Worm (Caenorhabditis elegans) whole organism, late embryonic: ENCODE measurements around the gene T01G5.8.

ENCODE experiments used
- C08G9.2 ChIP-seq: sonication (generic microtip); optimal IDR thresholded peaks from 2 replicates; lab custom pipeline; 2016; ENCODE audit warnings: mild to moderate bottlenecking, missing genetic modification characterization, moderate library complexity, missing compliant biosample characterization
- F13H6.1 ChIP-seq: sonication (generic microtip); optimal IDR thresholded peaks from 2 replicates; lab custom pipeline; 2016; ENCODE audit warnings: missing genetic modification characterization, missing compliant biosample characterization
- T23F11.4 ChIP-seq: fragments of 200-800 bp; sonication (Bioruptor generic); optimal IDR thresholded peaks from 2 replicates; lab custom pipeline; 2018; ENCODE audit warnings: mild to moderate bottlenecking, missing genetic modification characterization, missing compliant biosample characterization
- Y22D7AL.16 ChIP-seq: sonication (generic microtip); optimal IDR thresholded peaks from 2 replicates; lab custom pipeline; 2016; ENCODE audit warnings: missing genetic modification characterization, missing compliant biosample characterization
- ahr-1 ChIP-seq: sonication (generic microtip); optimal IDR thresholded peaks from 2 replicates; lab custom pipeline; 2016; ENCODE audit warnings: missing genetic modification characterization, missing compliant biosample characterization
- ceh-14 ChIP-seq: sonication (generic microtip); optimal IDR thresholded peaks from 2 replicates; lab custom pipeline; 2016; ENCODE audit warnings: missing genotype, missing genetic modification characterization, missing compliant biosample characterization
- ceh-18 ChIP-seq: sonication (generic microtip); optimal IDR thresholded peaks from 2 replicates; lab custom pipeline; 2016; ENCODE audit warnings: missing genetic modification characterization, missing compliant biosample characterization
- ceh-19 ChIP-seq: fragments of 200-800 bp; sonication (Bioruptor generic); optimal IDR thresholded peaks from 2 replicates; lab custom pipeline; 2018; ENCODE audit warnings: mild to moderate bottlenecking, missing genetic modification characterization, missing compliant biosample characterization
- ceh-2 ChIP-seq: sonication (generic microtip); optimal IDR thresholded peaks from 2 replicates; lab custom pipeline; 2016; ENCODE audit warnings: missing genotype, missing genetic modification characterization, missing compliant biosample characterization
- ceh-30 ChIP-seq: fragments of 150-350 bp; optimal IDR thresholded peaks from 2 replicates; lab custom pipeline; 2014; ENCODE audit warnings: missing biosample characterization, missing genetic modification characterization
- ceh-31 ChIP-seq: sonication (generic microtip); optimal IDR thresholded peaks from 2 replicates; lab custom pipeline; 2016; ENCODE audit warnings: missing genetic modification characterization, missing compliant biosample characterization
- ceh-34 ChIP-seq: sonication (generic microtip); optimal IDR thresholded peaks from 2 replicates; lab custom pipeline; 2016; ENCODE audit warnings: mild to moderate bottlenecking, missing genetic modification characterization, missing compliant biosample characterization
- ceh-45 ChIP-seq: fragments of 200-800 bp; sonication (Bioruptor generic); IDR thresholded peaks from 2 replicates; pipeline ENCODE4 v1.3.6; 2022; ENCODE audit warnings: missing genetic modification reagents, missing genetic modification characterization, missing compliant biosample characterization
- ceh-48 ChIP-seq: sonication (generic microtip); optimal IDR thresholded peaks from 2 replicates; lab custom pipeline; 2016; ENCODE audit warnings: missing genetic modification characterization, inconsistent platforms, missing compliant biosample characterization
- che-1 ChIP-seq: sonication (generic microtip); optimal IDR thresholded peaks from 2 replicates; lab custom pipeline; 2016; ENCODE audit warnings: mild to moderate bottlenecking, missing genetic modification characterization, missing compliant biosample characterization
- dmd-4 ChIP-seq: sonication (generic microtip); optimal IDR thresholded peaks from 2 replicates; lab custom pipeline; 2016; ENCODE audit warnings: borderline replicate concordance, missing genetic modification characterization, missing compliant biosample characterization
- dve-1 ChIP-seq: sonication (generic microtip); optimal IDR thresholded peaks from 2 replicates; lab custom pipeline; 2017; ENCODE audit warnings: antibody characterized with exemption, mild to moderate bottlenecking, missing genetic modification characterization, missing compliant biosample characterization
- elt-2 ChIP-seq: sonication (generic microtip); optimal IDR thresholded peaks from 2 replicates; lab custom pipeline; 2016; ENCODE audit warnings: missing genetic modification reagents, missing genetic modification characterization, missing compliant biosample characterization
- elt-4 ChIP-seq: sonication (generic microtip); optimal IDR thresholded peaks from 2 replicates; lab custom pipeline; 2016; ENCODE audit warnings: missing genetic modification characterization, missing compliant biosample characterization
- ets-4 ChIP-seq: sonication (generic microtip); optimal IDR thresholded peaks from 2 replicates; lab custom pipeline; 2016; ENCODE audit warnings: missing genetic modification characterization, missing compliant biosample characterization
- eyg-1 ChIP-seq: sonication (generic microtip); optimal IDR thresholded peaks from 2 replicates; lab custom pipeline; 2016; ENCODE audit warnings: missing genotype, missing genetic modification characterization, missing compliant biosample characterization
- fax-1 ChIP-seq: sonication (generic microtip); optimal IDR thresholded peaks from 2 replicates; lab custom pipeline; 2016; ENCODE audit warnings: missing genotype, missing genetic modification characterization, missing compliant biosample characterization
- fkh-6 ChIP-seq: sonication (generic microtip); optimal IDR thresholded peaks from 2 replicates; lab custom pipeline; 2016; ENCODE audit warnings: missing genetic modification characterization, missing compliant biosample characterization
- gmeb-2 ChIP-seq: sonication (generic microtip); optimal IDR thresholded peaks from 2 replicates; lab custom pipeline; 2016; ENCODE audit warnings: missing genetic modification characterization, inconsistent platforms, missing compliant biosample characterization
- hlh-13 ChIP-seq: fragments of 200-800 bp; sonication (Bioruptor generic); optimal IDR thresholded peaks from 2 replicates; lab custom pipeline; 2018; ENCODE audit warnings: mild to moderate bottlenecking, missing genetic modification characterization, missing compliant biosample characterization
- hlh-6 ChIP-seq: sonication (generic microtip); optimal IDR thresholded peaks from 2 replicates; lab custom pipeline; 2016; ENCODE audit warnings: missing genotype, missing genetic modification characterization, missing compliant biosample characterization
- hlh-8 ChIP-seq: sonication (generic microtip); optimal IDR thresholded peaks from 2 replicates; lab custom pipeline; 2016; ENCODE audit warnings: missing genotype, missing genetic modification characterization, missing compliant biosample characterization
- lim-6 ChIP-seq: sonication (generic microtip); optimal IDR thresholded peaks from 2 replicates; lab custom pipeline; 2016; ENCODE audit warnings: missing genetic modification characterization, missing compliant biosample characterization
- lin-11 ChIP-seq: fragments of 200-800 bp; sonication (Bioruptor generic); optimal IDR thresholded peaks from 2 replicates; lab custom pipeline; 2018; ENCODE audit warnings: mild to moderate bottlenecking, missing genetic modification characterization, missing compliant biosample characterization
- madf-2 ChIP-seq: sonication (generic microtip); optimal IDR thresholded peaks from 2 replicates; lab custom pipeline; 2017; ENCODE audit warnings: missing genetic modification characterization, missing compliant biosample characterization
- mec-3 ChIP-seq: sonication (generic microtip); optimal IDR thresholded peaks from 2 replicates; lab custom pipeline; 2016; ENCODE audit warnings: borderline replicate concordance, missing genetic modification characterization, missing compliant biosample characterization
- nfya-1 ChIP-seq: sonication (generic microtip); optimal IDR thresholded peaks from 2 replicates; lab custom pipeline; 2017; ENCODE audit warnings: missing genetic modification characterization, mild to moderate bottlenecking, missing compliant biosample characterization, antibody characterized with exemption, moderate library complexity
- nhr-11 ChIP-seq: fragments of 150-350 bp; optimal IDR thresholded peaks from 2 replicates; lab custom pipeline; 2014; ENCODE audit warnings: missing biosample characterization, missing genetic modification characterization
- odd-2 ChIP-seq: sonication (generic microtip); optimal IDR thresholded peaks from 2 replicates; lab custom pipeline; 2017; ENCODE audit warnings: antibody characterized with exemption, mild to moderate bottlenecking, missing genetic modification characterization, missing compliant biosample characterization
- pag-3 ChIP-seq: sonication (generic microtip); optimal IDR thresholded peaks from 2 replicates; lab custom pipeline; 2016; ENCODE audit warnings: missing compliant biosample characterization, missing genetic modification characterization, borderline replicate concordance
- pat-9 ChIP-seq: fragments of 200-800 bp; sonication (Bioruptor generic); optimal IDR thresholded peaks from 2 replicates; lab custom pipeline; 2018; ENCODE audit warnings: mild to moderate bottlenecking, missing genetic modification characterization, moderate library complexity, missing compliant biosample characterization
- pax-1 ChIP-seq: fragments of 150-350 bp; optimal IDR thresholded peaks from 2 replicates; lab custom pipeline; 2014; ENCODE audit warnings: missing biosample characterization, missing genetic modification characterization
- pha-2 ChIP-seq: sonication (generic microtip); optimal IDR thresholded peaks from 2 replicates; lab custom pipeline; 2017; ENCODE audit warnings: mild to moderate bottlenecking, missing genetic modification characterization, missing compliant biosample characterization
- pha-4 ChIP-seq: fragments of 150-350 bp; optimal IDR thresholded peaks from 2 replicates; lab custom pipeline; 2018; ENCODE audit warnings: missing biosample characterization, missing genetic modification reagents, missing genetic modification characterization
- pqm-1 ChIP-seq: sonication (generic microtip); optimal IDR thresholded peaks from 2 replicates; lab custom pipeline; 2016; ENCODE audit warnings: missing genetic modification characterization, missing compliant biosample characterization
- ref-2 ChIP-seq: sonication (generic microtip); optimal IDR thresholded peaks from 2 replicates; lab custom pipeline; 2016; ENCODE audit warnings: missing genetic modification characterization, missing compliant biosample characterization
- rnt-1 ChIP-seq: sonication (generic microtip); optimal IDR thresholded peaks from 2 replicates; lab custom pipeline; 2016; ENCODE audit warnings: missing genetic modification characterization, missing compliant biosample characterization
- sdc-2 ChIP-seq: sonication (generic microtip); optimal IDR thresholded peaks from 2 replicates; lab custom pipeline; 2016; ENCODE audit warnings: missing genotype, missing genetic modification characterization, missing compliant biosample characterization
- sox-4 ChIP-seq: sonication (generic microtip); optimal IDR thresholded peaks from 2 replicates; lab custom pipeline; 2017; ENCODE audit warnings: mild to moderate bottlenecking, missing genetic modification characterization, inconsistent platforms, missing compliant biosample characterization
- syd-9 ChIP-seq: sonication (generic microtip); optimal IDR thresholded peaks from 2 replicates; lab custom pipeline; 2016; ENCODE audit warnings: mild to moderate bottlenecking, missing genetic modification characterization, moderate library complexity, missing compliant biosample characterization
- tbx-2 ChIP-seq: sonication (generic microtip); optimal IDR thresholded peaks from 2 replicates; lab custom pipeline; 2016; ENCODE audit warnings: missing genetic modification characterization, missing compliant biosample characterization
- tbx-7 ChIP-seq: sonication (generic microtip); optimal IDR thresholded peaks from 2 replicates; lab custom pipeline; 2016; ENCODE audit warnings: missing genotype, missing genetic modification characterization, missing compliant biosample characterization
- ttx-3 ChIP-seq: sonication (generic microtip); optimal IDR thresholded peaks from 2 replicates; lab custom pipeline; 2016; ENCODE audit warnings: missing genetic modification reagents, missing genetic modification characterization, missing compliant biosample characterization
- unc-3 ChIP-seq, 2 experiments: fragments of 200-800 bp in 1 of 2; sonication (Bioruptor generic) in 1 of 2; sonication (generic microtip) in 1 of 2; conservative IDR thresholded peaks in 1 of 2; optimal IDR thresholded peaks in 1 of 2; 2 replicates each; pipeline versions ENCODE4 v1.3.6 to Lab custom; 2016 to 2022; ENCODE audit warnings: missing compliant biosample characterization in 2 of 2, missing genetic modification characterization in 2 of 2, missing genetic modification reagents in 1 of 2
- unc-42 ChIP-seq: sonication (generic microtip); optimal IDR thresholded peaks from 2 replicates; lab custom pipeline; 2016; ENCODE audit warnings: missing genotype, missing genetic modification characterization, missing compliant biosample characterization
- unc-86 ChIP-seq: sonication (generic microtip); optimal IDR thresholded peaks from 2 replicates; lab custom pipeline; 2016; ENCODE audit warnings: missing genetic modification characterization, missing compliant biosample characterization
- zip-5 ChIP-seq: sonication (generic microtip); optimal IDR thresholded peaks from 2 replicates; lab custom pipeline; 2016; ENCODE audit warnings: missing genetic modification characterization, missing compliant biosample characterization
- ztf-16 ChIP-seq: sonication (generic microtip); optimal IDR thresholded peaks from 2 replicates; lab custom pipeline; 2017; ENCODE audit warnings: missing genetic modification characterization, missing compliant biosample characterization

T01G5.8 gene

DNA sequence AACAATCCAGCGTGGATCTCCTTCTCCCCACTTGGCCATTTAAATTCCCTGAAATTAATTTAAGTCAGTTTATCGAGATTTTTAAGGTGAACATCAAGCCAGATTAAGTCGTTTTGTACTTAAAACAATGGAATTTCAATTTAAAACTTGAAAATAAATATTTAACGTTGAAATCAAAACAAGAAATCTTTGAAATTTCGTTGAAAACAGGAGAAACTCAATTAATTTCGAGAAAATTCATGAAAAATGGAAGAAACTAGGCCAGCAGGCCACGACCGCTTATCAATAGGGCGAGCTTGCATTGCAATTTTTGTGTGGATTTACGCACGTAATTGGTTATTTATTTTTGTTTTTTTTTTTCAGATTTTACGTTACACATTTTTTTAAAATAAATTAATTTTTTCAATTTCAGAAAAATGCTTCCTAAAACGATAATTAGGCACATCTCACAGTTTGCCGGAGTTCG, 30.7 kb upstream of the T01G5.8 start, which contains the start of the genes ahsa-1 and C01G10.7:
Gene ahsa-1 (minus strand): TSS at position 51 of the 466 bp plus-strand sequence.
Gene C01G10.7 (plus strand): TSS at position 413 of the 466 bp plus-strand sequence.
- TF ChIP-seq pha-2, result peak; percentile 31
- TF ChIP-seq unc-42 (tag; lab: Kevin White, UChicago), result peak; percentile 98
- peak; percentile 84 for TF ChIP-seq ref-2 (tag; lab: Kevin White, UChicago)
- peak; percentile 28 for TF ChIP-seq hlh-13
- peak; percentile 80 for TF ChIP-seq rnt-1 (tag; lab: Kevin White, UChicago)
- peak; percentile 66 for TF ChIP-seq eyg-1 (tag; lab: Kevin White, UChicago)
- peak; percentile 18 for TF ChIP-seq dve-1 (tag; lab: Kevin White, UChicago)
- peak; percentile 81 for TF ChIP-seq ceh-18 (tag; lab: Kevin White, UChicago)
- peak; percentile 76 for TF ChIP-seq zip-5 (tag; lab: Kevin White, UChicago)
- TF ChIP-seq ets-4 (tag; lab: Kevin White, UChicago), result peak; percentile 97
- peak; percentile 68 for TF ChIP-seq ceh-34 (tag; lab: Kevin White, UChicago)
- no peak for TF ChIP-seq pag-3 (tag; lab: Kevin White, UChicago)
- peak; percentile 96 for TF ChIP-seq tbx-2 (tag; lab: Kevin White, UChicago)
- TF ChIP-seq pax-1 (tag; lab: Kevin White, UChicago), result peak; percentile 40
- TF ChIP-seq dmd-4 (tag; lab: Kevin White, UChicago), result no peak
- TF ChIP-seq ttx-3, result peak; percentile 63
- TF ChIP-seq lim-6 (tag; lab: Kevin White, UChicago), result peak; percentile 89
- TF ChIP-seq ceh-14 (tag; lab: Kevin White, UChicago), result peak; percentile 94
- no peak for TF ChIP-seq T23F11.4
- peak; percentile 51 for TF ChIP-seq sdc-2 (tag; lab: Kevin White, UChicago)
- peak; percentile 77 for TF ChIP-seq F13H6.1 (tag; lab: Kevin White, UChicago)
- no peak for TF ChIP-seq pha-4 (tag; lab: Kevin White, UChicago)
- peak; percentile 21 for TF ChIP-seq ceh-19
- TF ChIP-seq odd-2 (tag; lab: Kevin White, UChicago), result no peak
- peak; percentile 15 for TF ChIP-seq gmeb-2 (tag; lab: Kevin White, UChicago)
- TF ChIP-seq madf-2 (tag; lab: Kevin White, UChicago), result peak; percentile 35
- TF ChIP-seq pat-9 (tag; lab: Kevin White, UChicago), result no peak
- TF ChIP-seq Y22D7AL.16, result no peak
- peak; percentile 83 for TF ChIP-seq nfya-1 (tag; lab: Kevin White, UChicago)
- peak; percentile 93 for TF ChIP-seq pqm-1 (tag; lab: Kevin White, UChicago)
- peak; percentile 29 for TF ChIP-seq ceh-48
- TF ChIP-seq ceh-30, result peak; percentile 67
- peak; percentile 40; the same call in 1 of the 2 replicates for TF ChIP-seq unc-3 (GFP tag; conservative IDR thresholded peaks at IDR 0.05; lab: Robert Waterston, UW)
- peak; percentile 0 for TF ChIP-seq unc-3 (tag; optimal IDR thresholded peaks at IDR 0.05; lab: Kevin White, UChicago)
- TF ChIP-seq nhr-11, result no peak
- TF ChIP-seq ahr-1 (tag; lab: Kevin White, UChicago), result peak; percentile 48
- no peak for TF ChIP-seq lin-11 (tag; lab: Kevin White, UChicago)
- peak; percentile 15 for TF ChIP-seq hlh-6 (tag; lab: Kevin White, UChicago)
- TF ChIP-seq elt-2 (tag; lab: Kevin White, UChicago), result peak; percentile 76
- TF ChIP-seq syd-9 (tag; lab: Kevin White, UChicago), result peak; percentile 10
- TF ChIP-seq C08G9.2 (tag; lab: Kevin White, UChicago), result peak; percentile 94
- TF ChIP-seq hlh-8 (tag; lab: Kevin White, UChicago), result peak; percentile 86
- TF ChIP-seq tbx-7, result peak; percentile 92
- TF ChIP-seq ceh-45 (GFP tag; lab: Robert Waterston, UW), result no peak
- no peak for TF ChIP-seq elt-4 (tag; lab: Kevin White, UChicago)
- TF ChIP-seq ceh-2 (tag; lab: Kevin White, UChicago), result peak; percentile 97
- TF ChIP-seq ceh-31 (tag; lab: Kevin White, UChicago), result peak; percentile 98
- peak; percentile 85 for TF ChIP-seq mec-3 (tag; lab: Kevin White, UChicago)
- TF ChIP-seq che-1 (tag; lab: Kevin White, UChicago), result no peak
- TF ChIP-seq fkh-6, result peak; percentile 62
- TF ChIP-seq ztf-16 (tag; lab: Kevin White, UChicago), result peak; percentile 70
- no peak for TF ChIP-seq sox-4 (tag; lab: Kevin White, UChicago)
- TF ChIP-seq fax-1 (tag; lab: Kevin White, UChicago), result peak; percentile 67
- TF ChIP-seq unc-86 (tag; lab: Kevin White, UChicago), result peak; percentile 72
